Fruit fly (Drosophila melanogaster) whole organism: ENCODE data around the gene CycH.

Source experiments
- CG8478 ChIP-seq: fragments of >200 bp; optimal IDR thresholded peaks from 2 replicates; lab custom pipeline; 2018; ENCODE audit warnings: inconsistent platforms
- Dll ChIP-seq: fragments of >200 bp; optimal IDR thresholded peaks from 2 replicates; lab custom pipeline; 2017
- EcR ChIP-seq, 2 experiments: fragments of >200 bp; optimal IDR thresholded peaks; 2 replicates each; lab custom pipeline; 2017; ENCODE audit warnings: missing biosample characterization in 2 of 2, missing genetic modification characterization in 2 of 2, missing genetic modification reagents in 2 of 2
- pan ChIP-seq: fragments of >200 bp; optimal IDR thresholded peaks from 2 replicates; lab custom pipeline; 2017
- psq ChIP-seq: fragments of >200 bp; optimal IDR thresholded peaks from 2 replicates; lab custom pipeline; 2017

dm6 chr3L:21871804-21872203 is 50.0 kb downstream of the CycH start:
- no peak for TF ChIP-seq psq
- TF ChIP-seq CG8478 (lab: Kevin White, UChicago): no peak
- no peak for TF ChIP-seq Dll (lab: Kevin White, UChicago)
- no peak for TF ChIP-seq EcR (GFP tag; optimal IDR thresholded peaks at IDR 0.05; lab: Kevin White, UChicago)
- TF ChIP-seq pan (lab: Kevin White, UChicago): no peak
